Fruit fly (Drosophila melanogaster): ENCODE results near the gene Cht11.

The Cht11 gene

DNA sequence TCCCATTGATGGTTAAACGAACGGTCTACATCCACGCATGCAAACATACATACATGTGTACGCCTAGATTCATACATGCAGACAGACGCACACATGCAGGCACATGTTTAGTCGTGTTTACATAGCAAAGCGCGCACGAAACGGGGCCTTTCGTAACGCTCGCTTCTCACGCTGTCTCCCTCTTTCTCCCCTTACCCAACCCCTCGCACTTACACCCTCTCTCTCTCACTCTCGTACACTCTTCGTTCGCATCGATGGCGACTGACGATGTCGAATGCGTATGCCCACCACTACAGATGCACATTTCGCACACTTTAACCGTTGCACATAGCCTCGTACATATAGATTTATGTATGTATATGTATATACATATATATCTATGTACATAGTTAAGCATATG is 16.7 kb upstream of the Cht11 start (continued):
- TF ChIP-seq crp (GFP tag; optimal IDR thresholded peaks at IDR 0.05) (no peak), ap (GFP tag; IDR thresholded peaks at IDR 0.05) (no peak), CG13123 (GFP tag; optimal IDR thresholded peaks at IDR 0.05) (no peak), Fer3 (tag; optimal IDR thresholded peaks at IDR 0.05) (no peak), so (GFP tag; IDR thresholded peaks at IDR 0.05) (no peak), CG3726 (GFP tag; IDR thresholded peaks at IDR 0.05) (no peak), bigmax (GFP tag; optimal IDR thresholded peaks at IDR 0.05) (no peak), CG2678 (tag; optimal IDR thresholded peaks at IDR 0.05) (peak; percentile 4), CG7839 (tag; optimal IDR thresholded peaks at IDR 0.05) (no peak), h (optimal IDR thresholded peaks at IDR 0.05) (no peak), Adf1 (GFP tag; IDR thresholded peaks at IDR 0.05) (peak; percentile 73), chif (GFP tag; optimal IDR thresholded peaks at IDR 0.05) (no peak), NK7.1 (GFP tag; optimal IDR thresholded peaks at IDR 0.05) (no peak), CG11504 (tag; optimal IDR thresholded peaks at IDR 0.05) (no peak), Ada2b (GFP tag; IDR thresholded peaks at IDR 0.05) (no peak), hb (GFP tag; IDR thresholded peaks at IDR 0.05; ENCODE audit: partially characterized antibody) (no peak), oc (tag; optimal IDR thresholded peaks at IDR 0.05) (no peak), CG2120 (GFP tag; optimal IDR thresholded peaks at IDR 0.05) (no peak), CG6654 (GFP tag; optimal IDR thresholded peaks at IDR 0.05) (no peak), abd-A (tag; optimal IDR thresholded peaks at IDR 0.05) (peak; percentile 65), lov (optimal IDR thresholded peaks at IDR 0.05) (no peak), lov (GFP tag; IDR thresholded peaks at IDR 0.05) (no peak), CG6254 (GFP tag; optimal IDR thresholded peaks at IDR 0.05) (no peak), tll (GFP tag; optimal IDR thresholded peaks at IDR 0.05) (no peak), CG12071 (GFP tag; optimal IDR thresholded peaks at IDR 0.05) (peak; percentile 36), Spps (tag; optimal IDR thresholded peaks at IDR 0.05) (no peak), CG7786 (GFP tag; optimal IDR thresholded peaks at IDR 0.05) (no peak), stwl (tag; optimal IDR thresholded peaks at IDR 0.05) (no peak), CG10274 (GFP tag; optimal IDR thresholded peaks at IDR 0.05) (no peak), CG18764 (GFP tag; optimal IDR thresholded peaks at IDR 0.05) (no peak), ase (GFP tag; IDR thresholded peaks at IDR 0.05) (no peak), CG31365 (tag; optimal IDR thresholded peaks at IDR 0.05) (no peak), CG12942 (GFP tag; optimal IDR thresholded peaks at IDR 0.05) (no peak), luna (GFP tag; optimal IDR thresholded peaks at IDR 0.05) (no peak), Ets97D (GFP tag; optimal IDR thresholded peaks at IDR 0.05) (no peak), CG31388 (GFP tag; optimal IDR thresholded peaks at IDR 0.05) (no peak), CG17385 (GFP tag; optimal IDR thresholded peaks at IDR 0.05) (peak; percentile 2), bbx (GFP tag; IDR thresholded peaks at IDR 0.05; ENCODE audit: partially characterized antibody) (no peak), cg (GFP tag; optimal IDR thresholded peaks at IDR 0.05) (peak; percentile 88), PHDP (tag; optimal IDR thresholded peaks at IDR 0.05) (no peak), ERR (GFP tag; optimal IDR thresholded peaks at IDR 0.05) (no peak), croc (GFP tag; conservative IDR thresholded peaks at IDR 0.05) (no peak), Abd-B (GFP tag; optimal IDR thresholded peaks at IDR 0.05) (no peak), mirr (GFP tag; optimal IDR thresholded peaks at IDR 0.05) (peak; percentile 57), Atf3 (GFP tag; optimal IDR thresholded peaks at IDR 0.05) (no peak), pita (GFP tag; optimal IDR thresholded peaks at IDR 0.05) (no peak), Taf1 (GFP tag; IDR thresholded peaks at IDR 0.05) (no peak), run (tag; optimal IDR thresholded peaks at IDR 0.05) (no peak), sob (GFP tag; IDR thresholded peaks at IDR 0.05) (0 out of 2 replicates have a peak, but pooled peaks have one; percentile 28), CG18619 (GFP tag; optimal IDR thresholded peaks at IDR 0.05) (no peak), CG17328 (GFP tag; IDR thresholded peaks at IDR 0.05) (no peak), sisA (GFP tag; IDR thresholded peaks at IDR 0.05) (no peak)
